Fruit fly (Drosophila melanogaster) S2 (cell line): Measurements from ENCODE around the gene CG46312.

Experiments
- CG8478 ChIP-seq: fragments of >200 bp; optimal IDR thresholded peaks from 2 replicates; lab custom pipeline; 2018
- CTCF ChIP-seq, 2 experiments: fragments of >200 bp; optimal IDR thresholded peaks; 2 replicates each; lab custom pipeline; 2018

DNA sequence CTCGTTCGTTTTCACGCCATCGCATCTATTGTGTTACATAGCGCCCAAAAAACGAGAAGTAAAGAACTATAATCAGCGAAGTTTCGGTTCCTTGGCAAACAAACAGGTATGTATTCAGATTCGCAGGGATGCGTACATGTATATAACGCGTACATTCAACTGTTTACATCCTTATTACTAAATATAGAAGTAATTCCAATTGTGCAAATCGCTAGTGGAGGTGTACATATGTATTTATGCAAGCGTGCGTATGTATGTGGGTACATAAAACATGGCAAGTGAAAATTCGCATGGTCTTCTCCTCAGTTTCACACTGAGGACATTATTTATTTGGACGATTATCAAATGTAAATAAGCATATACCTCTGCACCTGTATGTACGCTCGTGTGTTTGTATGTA is 50.2 kb downstream of the CG46312 start:
- TF ChIP-seq CTCF (optimal IDR thresholded peaks at IDR 0.05; lab: Kevin White, UChicago) = no peak
- no peak for TF ChIP-seq CG8478
